Worm (Caenorhabditis elegans): ENCODE data around the gene nkat-1.

nkat-1 gene

ce11 chrX:14169569-14170031 lies 29.7 kb upstream of the nkat-1 start, which contains the start of gene sym-4:
TSS of gene sym-4 (minus strand) at chrX:14169619.
- no peak for TF ChIP-seq aly-2 (tag; optimal IDR thresholded peaks at IDR 0.05)
- TF ChIP-seq ztf-11 (tag; optimal IDR thresholded peaks at IDR 0.05): no peak
- TF ChIP-seq elt-3 (tag; optimal IDR thresholded peaks at IDR 0.05): peak in 2 of 3 experiments; percentile 47 to 85
- peak; percentile 95 for TF ChIP-seq pha-4 (tag; optimal IDR thresholded peaks at IDR 0.05)
- peak; percentile 61 for TF ChIP-seq fkh-10 (GFP tag; optimal IDR thresholded peaks at IDR 0.05)
- TF ChIP-seq mdl-1 (tag; optimal IDR thresholded peaks at IDR 0.05): peak; percentile 67
- peak; percentile 88 for TF ChIP-seq ceh-28 (tag; optimal IDR thresholded peaks at IDR 0.05)
- peak; percentile 63 for TF ChIP-seq nhr-11 (tag; optimal IDR thresholded peaks at IDR 0.05)
- TF ChIP-seq ama-1 (optimal IDR thresholded peaks at IDR 0.05): peak; percentile 69
- no peak for TF ChIP-seq fkh-2 (tag; optimal IDR thresholded peaks at IDR 0.05)
- TF ChIP-seq jun-1 (tag; optimal IDR thresholded peaks at IDR 0.05): peak; percentile 90
- TF ChIP-seq daf-12 (tag; optimal IDR thresholded peaks at IDR 0.05): no peak
- peak; percentile 97 for TF ChIP-seq nhr-25 (tag; optimal IDR thresholded peaks at IDR 0.05)
- peak; percentile 90 for TF ChIP-seq elt-2 (tag; optimal IDR thresholded peaks at IDR 0.05)
- TF ChIP-seq fos-1 (tag; optimal IDR thresholded peaks at IDR 0.05): peak; percentile 63
- peak; percentile 64 for TF ChIP-seq nhr-76 (tag; optimal IDR thresholded peaks at IDR 0.05)
- TF ChIP-seq nhr-28 (tag; optimal IDR thresholded peaks at IDR 0.05): no peak
- peak; percentile 61 for TF ChIP-seq egl-5 (tag; optimal IDR thresholded peaks at IDR 0.05)
- TF ChIP-seq sea-2 (GFP tag; optimal IDR thresholded peaks at IDR 0.05): no peak
- TF ChIP-seq nhr-23 (tag; optimal IDR thresholded peaks at IDR 0.05): peak; percentile 93
- no peak for TF ChIP-seq nhr-12 (tag; optimal IDR thresholded peaks at IDR 0.05)
- no peak for TF ChIP-seq nhr-237 (tag; optimal IDR thresholded peaks at IDR 0.05)
- TF ChIP-seq skn-1 (tag; optimal IDR thresholded peaks at IDR 0.05): peak; percentile 42
- TF ChIP-seq pqm-1 (tag; optimal IDR thresholded peaks at IDR 0.05): peak; percentile 96
- TF ChIP-seq lsy-12 (tag; optimal IDR thresholded peaks at IDR 0.05): peak; percentile 80
- TF ChIP-seq ceh-16 (tag; optimal IDR thresholded peaks at IDR 0.05): no peak
- peak; percentile 41 for TF ChIP-seq nhr-77 (tag; optimal IDR thresholded peaks at IDR 0.05)
- TF ChIP-seq egl-27 (tag; optimal IDR thresholded peaks at IDR 0.05): peak; percentile 50
- TF ChIP-seq hmg-11 (tag; optimal IDR thresholded peaks at IDR 0.05): peak; percentile 96
- peak; percentile 68 for TF ChIP-seq tbx-2 (tag; optimal IDR thresholded peaks at IDR 0.05)
- TF ChIP-seq zag-1 (tag; optimal IDR thresholded peaks at IDR 0.05): no peak
- TF ChIP-seq mml-1 (tag; optimal IDR thresholded peaks at IDR 0.05): no peak
- TF ChIP-seq unc-62 (GFP tag; optimal IDR thresholded peaks at IDR 0.05): peak; percentile 58
- peak; percentile 27 for TF ChIP-seq elt-1 (tag; optimal IDR thresholded peaks at IDR 0.05)
- no peak for TF ChIP-seq eor-1 (tag; optimal IDR thresholded peaks at IDR 0.05)
- peak; percentile 94 for TF ChIP-seq nhr-43 (tag; optimal IDR thresholded peaks at IDR 0.05; ENCODE audit: poor library complexity, severe bottlenecking)
- TF ChIP-seq ZK546.5 (tag; optimal IDR thresholded peaks at IDR 0.05): no peak
- TF ChIP-seq snpc-4 (tag; optimal IDR thresholded peaks at IDR 0.05): peak; percentile 90
- no peak for TF ChIP-seq nhr-67 (tag; optimal IDR thresholded peaks at IDR 0.05)
- peak; percentile 90 for TF ChIP-seq lin-39 (tag; optimal IDR thresholded peaks at IDR 0.05)
- TF ChIP-seq ceh-82 (tag; optimal IDR thresholded peaks at IDR 0.05): peak; percentile 44
- TF ChIP-seq unc-39 (tag; optimal IDR thresholded peaks at IDR 0.05): no peak
- peak; percentile 29 for TF ChIP-seq ztf-4 (tag; optimal IDR thresholded peaks at IDR 0.05)
- TF ChIP-seq lin-15B (tag; optimal IDR thresholded peaks at IDR 0.05): peak; percentile 94
- peak; percentile 91 for TF ChIP-seq nfya-1 (tag; optimal IDR thresholded peaks at IDR 0.05; ENCODE audit: insufficient read depth)
- TF ChIP-seq ceh-9 (tag; optimal IDR thresholded peaks at IDR 0.05): no peak
- TF ChIP-seq R02D3.7 (tag; optimal IDR thresholded peaks at IDR 0.05): peak; percentile 69
